Fruit fly (Drosophila melanogaster) whole organism, embryonic: Measurements from ENCODE around the gene CG9706.

ENCODE experiments used
- Atf-2 ChIP-seq: fragments of 200-800 bp; sonication (Bioruptor generic); optimal IDR thresholded peaks from 2 replicates; lab custom pipeline; 2016; ENCODE audit warnings: missing biosample characterization, missing genetic modification characterization
- Atf6 ChIP-seq: fragments of 200-800 bp; sonication (Bioruptor generic); IDR thresholded peaks from 2 replicates; pipeline ENCODE4 v1.3.6; 2022; ENCODE audit warnings: missing biosample characterization, missing genetic modification characterization
- Blimp-1 ChIP-seq: fragments of 200-800 bp; sonication (Bioruptor generic); optimal IDR thresholded peaks from 3 replicates; lab custom pipeline; 2018; ENCODE audit warnings: missing biosample characterization, missing genetic modification characterization, mild to moderate bottlenecking, moderate library complexity, missing genetic modification reagents
- C15 ChIP-seq: fragments of 200-800 bp; sonication (Bioruptor generic); IDR thresholded peaks from 3 replicates; pipeline ENCODE4 v1.3.6; 2022; ENCODE audit warnings: missing biosample characterization, missing genetic modification characterization
- CG10274 ChIP-seq: fragments of 200-800 bp; sonication (Bioruptor generic); optimal IDR thresholded peaks from 3 replicates; lab custom pipeline; 2017; ENCODE audit warnings: missing biosample characterization, mild to moderate bottlenecking, missing genetic modification characterization
- CG12104 ChIP-seq: fragments of 200-800 bp; sonication (Bioruptor generic); optimal IDR thresholded peaks from 3 replicates; lab custom pipeline; 2016; ENCODE audit warnings: missing biosample characterization, missing genetic modification characterization
- CG13624 ChIP-seq: fragments of 200-800 bp; sonication (Bioruptor generic); optimal IDR thresholded peaks from 2 replicates; lab custom pipeline; 2016; ENCODE audit warnings: missing biosample characterization, missing genetic modification characterization
- CG14441 ChIP-seq: fragments of 200-800 bp; sonication (Bioruptor generic); IDR thresholded peaks from 2 replicates; pipeline ENCODE4 v1.3.6; 2022; ENCODE audit warnings: missing biosample characterization, missing genetic modification characterization
- CG17829 ChIP-seq: fragments of 200-800 bp; optimal IDR thresholded peaks from 2 replicates; lab custom pipeline; 2019; ENCODE audit warnings: missing biosample characterization, mild to moderate bottlenecking, missing genetic modification characterization, moderate library complexity
- CG2120 ChIP-seq: fragments of 200-800 bp; sonication (Bioruptor generic); optimal IDR thresholded peaks from 3 replicates; lab custom pipeline; 2016; ENCODE audit warnings: missing biosample characterization, missing genetic modification characterization
- CG3281 ChIP-seq: fragments of 200-800 bp; sonication (Bioruptor generic); optimal IDR thresholded peaks from 3 replicates; lab custom pipeline; 2017; ENCODE audit warnings: missing biosample characterization, mild to moderate bottlenecking, missing genetic modification characterization
- CG3726 ChIP-seq: fragments of 200-800 bp; sonication (Bioruptor generic); IDR thresholded peaks from 3 replicates; pipeline ENCODE4, ENCODE4 v1.3.6; 2022; ENCODE audit warnings: missing biosample characterization, missing genetic modification characterization
- CG3838 ChIP-seq: fragments of 200-800 bp; sonication (Bioruptor generic); optimal IDR thresholded peaks from 3 replicates; lab custom pipeline; 2016; ENCODE audit warnings: missing biosample characterization, missing genetic modification characterization
- CG4424 ChIP-seq: fragments of 200-800 bp; sonication (Bioruptor generic); optimal IDR thresholded peaks from 3 replicates; lab custom pipeline; 2016; ENCODE audit warnings: missing biosample characterization, missing genetic modification characterization
- CG4820 ChIP-seq: fragments of 200-800 bp; sonication (Bioruptor generic); optimal IDR thresholded peaks from 3 replicates; lab custom pipeline; 2016; ENCODE audit warnings: missing biosample characterization, missing genetic modification characterization
- CG4854 ChIP-seq: fragments of 200-800 bp; sonication (Bioruptor generic); optimal IDR thresholded peaks from 2 replicates; lab custom pipeline; 2016; ENCODE audit warnings: missing biosample characterization, missing genetic modification characterization, inconsistent platforms
- CG5245 ChIP-seq: fragments of 200-800 bp; sonication (Bioruptor generic); optimal IDR thresholded peaks from 3 replicates; lab custom pipeline; 2016; ENCODE audit warnings: missing biosample characterization, missing genetic modification characterization
- CG8359 ChIP-seq: fragments of 200-800 bp; sonication (Bioruptor generic); optimal IDR thresholded peaks from 2 replicates; lab custom pipeline; 2017; ENCODE audit warnings: missing biosample characterization, mild to moderate bottlenecking, missing genetic modification characterization, borderline replicate concordance
- Dll ChIP-seq: fragments of 200-800 bp; sonication (Bioruptor generic); IDR thresholded peaks from 4 replicates; pipeline ENCODE4 v1.3.6; 2022; ENCODE audit warnings: missing biosample characterization, missing genetic modification characterization; ENCODE audit not compliant: partially characterized antibody
- Dp ChIP-seq: fragments of 200-800 bp; sonication (Bioruptor generic); optimal IDR thresholded peaks from 2 replicates; lab custom pipeline; 2018; ENCODE audit warnings: missing biosample characterization, mild to moderate bottlenecking, missing genetic modification characterization, moderate library complexity
- ERR ChIP-seq: fragments of 200-800 bp; sonication (Bioruptor generic); optimal IDR thresholded peaks from 2 replicates; lab custom pipeline; 2016; ENCODE audit warnings: missing biosample characterization, missing genetic modification characterization
- GATAe ChIP-seq: fragments of 200-800 bp; sonication (Bioruptor generic); conservative IDR thresholded peaks from 2 replicates; pipeline ENCODE4 v1.3.6; 2022; ENCODE audit warnings: missing biosample characterization, missing genetic modification characterization
- HHEX ChIP-seq: fragments of 200-800 bp; sonication (Bioruptor generic); optimal IDR thresholded peaks from 3 replicates; lab custom pipeline; 2017; ENCODE audit warnings: missing biosample characterization, mild to moderate bottlenecking, missing genetic modification characterization, missing genetic modification reagents
- Hr51 ChIP-seq, 2 experiments: fragments of 200-800 bp; sonication (Bioruptor generic); optimal IDR thresholded peaks; 2 replicates in 1 of 2; 3 replicates in 1 of 2; lab custom pipeline; 2016 to 2018; ENCODE audit warnings: missing biosample characterization in 2 of 2, missing genetic modification characterization in 2 of 2, mild to moderate bottlenecking in 1 of 2, moderate library complexity in 1 of 2
- Hr78 ChIP-seq, 2 experiments: fragments of 200-800 bp in 1 of 2; fragments of >200 bp in 1 of 2; sonication (Bioruptor generic) in 1 of 2; optimal IDR thresholded peaks; 2 replicates each; lab custom pipeline; 2017 to 2019; ENCODE audit warnings: missing biosample characterization in 2 of 2, missing genetic modification characterization in 2 of 2, mild to moderate bottlenecking in 1 of 2, moderate library complexity in 1 of 2
- Lpt ChIP-seq: fragments of >200 bp; optimal IDR thresholded peaks from 2 replicates; lab custom pipeline; 2018; ENCODE audit warnings: missing biosample characterization, missing genetic modification characterization
- NFAT ChIP-seq: fragments of 200-800 bp; sonication (Bioruptor generic); IDR thresholded peaks from 2 replicates; pipeline ENCODE4 v1.3.6; 2022; ENCODE audit warnings: missing biosample characterization, missing genetic modification characterization
- NfI ChIP-seq: fragments of 200-800 bp; sonication (Bioruptor generic); optimal IDR thresholded peaks from 3 replicates; lab custom pipeline; 2018; ENCODE audit warnings: missing biosample characterization, mild to moderate bottlenecking, missing genetic modification characterization, moderate library complexity
- Oaz ChIP-seq: fragments of 200-800 bp; sonication (Bioruptor generic); IDR thresholded peaks from 2 replicates; pipeline ENCODE4 v1.3.6; 2022; ENCODE audit warnings: missing biosample characterization, missing genetic modification characterization
- Pdp1 ChIP-seq, 2 experiments: fragments of 200-800 bp; sonication (Bioruptor generic); optimal IDR thresholded peaks; 3 replicates each; lab custom pipeline; 2016; ENCODE audit warnings: missing biosample characterization in 2 of 2, missing genetic modification characterization in 2 of 2, mild to moderate bottlenecking in 1 of 2, moderate library complexity in 1 of 2
- Ssrp ChIP-seq: fragments of 200-800 bp; sonication (Bioruptor generic); optimal IDR thresholded peaks from 2 replicates; lab custom pipeline; 2018; ENCODE audit warnings: missing biosample characterization, mild to moderate bottlenecking, missing genetic modification characterization, moderate library complexity
- amos ChIP-seq: fragments of 200-800 bp; sonication (Bioruptor generic); IDR thresholded peaks from 2 replicates; pipeline ENCODE4 v1.3.6; 2022; ENCODE audit warnings: missing biosample characterization, missing genetic modification characterization; ENCODE audit not compliant: partially characterized antibody
- ase ChIP-seq: fragments of 200-800 bp; sonication (Bioruptor generic); IDR thresholded peaks from 3 replicates; pipeline ENCODE4 v1.3.6; 2022; ENCODE audit warnings: missing biosample characterization, missing genetic modification characterization
- bsh ChIP-seq, 2 experiments: fragments of 200-800 bp; sonication (Bioruptor generic); optimal IDR thresholded peaks; 2 replicates each; lab custom pipeline; 2017 to 2018; ENCODE audit warnings: mild to moderate bottlenecking in 2 of 2, missing biosample characterization in 2 of 2, missing genetic modification characterization in 2 of 2, moderate library complexity in 1 of 2
- crc ChIP-seq: fragments of 200-800 bp; sonication (Bioruptor generic); optimal IDR thresholded peaks from 2 replicates; lab custom pipeline; 2016; ENCODE audit warnings: missing biosample characterization, missing genetic modification characterization
- dan ChIP-seq: fragments of 200-800 bp; sonication (Bioruptor generic); IDR thresholded peaks from 2 replicates; pipeline ENCODE4 v1.3.6; 2022; ENCODE audit warnings: missing biosample characterization, missing genetic modification characterization
- dm ChIP-seq: fragments of 200-800 bp; sonication (Bioruptor generic); optimal IDR thresholded peaks from 3 replicates; lab custom pipeline; 2016; ENCODE audit warnings: missing biosample characterization, missing genetic modification characterization
- gro ChIP-seq: fragments of 200-800 bp; sonication (Bioruptor generic); optimal IDR thresholded peaks from 2 replicates; lab custom pipeline; 2016; ENCODE audit warnings: missing biosample characterization, missing genetic modification characterization
- hth ChIP-seq: fragments of >200 bp; optimal IDR thresholded peaks from 2 replicates; lab custom pipeline; 2017; ENCODE audit warnings: inconsistent platforms
- jumu ChIP-seq: fragments of 200-800 bp; sonication (Bioruptor generic); optimal IDR thresholded peaks from 3 replicates; lab custom pipeline; 2016; ENCODE audit warnings: missing biosample characterization, missing genetic modification characterization
- mirr ChIP-seq: fragments of 200-800 bp; sonication (Bioruptor generic); optimal IDR thresholded peaks from 3 replicates; lab custom pipeline; 2018; ENCODE audit warnings: missing biosample characterization, mild to moderate bottlenecking, missing genetic modification characterization
- peb ChIP-seq: fragments of 200-800 bp; sonication (Bioruptor generic); IDR thresholded peaks from 2 replicates; pipeline ENCODE4 v1.3.6; 2022; ENCODE audit warnings: missing biosample characterization, missing genetic modification characterization
- pum ChIP-seq: fragments of 200-800 bp; sonication (Bioruptor generic); optimal IDR thresholded peaks from 2 replicates; lab custom pipeline; 2016; ENCODE audit warnings: missing biosample characterization, missing genetic modification characterization
- repo ChIP-seq: fragments of 200-800 bp; sonication (Bioruptor generic); optimal IDR thresholded peaks from 2 replicates; lab custom pipeline; 2016; ENCODE audit warnings: missing biosample characterization, missing genetic modification characterization
- seq ChIP-seq: fragments of 200-800 bp; sonication (Bioruptor generic); IDR thresholded peaks from 2 replicates; pipeline ENCODE4 v1.3.6; 2022; ENCODE audit warnings: missing biosample characterization, missing genetic modification characterization
- shn ChIP-seq: fragments of 200-800 bp; sonication (Bioruptor generic); optimal IDR thresholded peaks from 3 replicates; lab custom pipeline; 2016; ENCODE audit warnings: missing biosample characterization, missing genetic modification characterization
- so ChIP-seq: fragments of 200-800 bp; sonication (Bioruptor generic); IDR thresholded peaks from 3 replicates; pipeline ENCODE4 v1.3.6; 2022; ENCODE audit warnings: missing biosample characterization, missing genetic modification characterization
- sob ChIP-seq: fragments of 200-800 bp; sonication (Bioruptor generic); IDR thresholded peaks from 2 replicates; pipeline ENCODE4 v1.3.6; 2022; ENCODE audit warnings: missing biosample characterization, missing genetic modification characterization
- ssp ChIP-seq: fragments of 200-800 bp; sonication (Bioruptor generic); IDR thresholded peaks from 2 replicates; pipeline ENCODE4 v1.3.6; 2022; ENCODE audit warnings: missing biosample characterization, missing genetic modification characterization
- ttk ChIP-seq: fragments of 200-800 bp; sonication (Bioruptor generic); IDR thresholded peaks from 2 replicates; pipeline ENCODE4 v2.1.2; 2022; ENCODE audit warnings: missing biosample characterization, missing genetic modification characterization
- tup ChIP-seq: fragments of 200-800 bp; sonication (Bioruptor generic); optimal IDR thresholded peaks from 2 replicates; lab custom pipeline; 2016; ENCODE audit warnings: missing biosample characterization, mild to moderate bottlenecking, missing genetic modification characterization, moderate library complexity
- z ChIP-seq: fragments of 200-800 bp; sonication (Bioruptor generic); IDR thresholded peaks from 3 replicates; pipeline ENCODE4 v1.3.6; 2022; ENCODE audit warnings: missing biosample characterization, missing genetic modification characterization

The CG9706 gene

DNA sequence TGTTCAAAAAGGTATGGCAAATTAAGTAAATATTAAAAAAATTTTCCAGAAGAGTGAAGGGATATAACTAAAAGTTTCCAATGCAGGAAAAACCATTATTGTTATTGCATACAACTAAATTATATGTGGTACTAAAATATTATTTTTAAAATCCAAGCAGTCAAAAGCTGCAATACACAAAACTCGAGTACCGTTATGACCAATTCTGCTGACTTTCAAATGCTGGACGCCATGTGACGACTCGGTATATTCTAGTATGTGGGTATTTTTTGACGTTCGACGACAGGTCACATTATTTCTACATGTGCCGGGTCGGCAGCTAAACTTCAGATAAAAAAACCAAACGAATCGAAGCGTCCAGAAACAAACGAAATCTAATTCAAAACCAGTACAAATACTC is 25.3 kb downstream of the CG9706 start (continued):
- TF ChIP-seq gro (GFP tag; lab: Kevin White, UChicago) (peak; percentile 63), Oaz (GFP tag; lab: Robert Waterston, UW) (no peak), CG5245 (GFP tag; lab: Kevin White, UChicago) (no peak), pum (GFP tag; lab: Kevin White, UChicago) (no peak), CG4424 (GFP tag; lab: Kevin White, UChicago) (no peak), Hr78 (GFP tag; optimal IDR thresholded peaks at IDR 0.05; lab: Kevin White, UChicago) (no peak), CG2120 (GFP tag; lab: Kevin White, UChicago) (peak; percentile 38), Pdp1 (GFP tag; optimal IDR thresholded peaks at IDR 0.05; lab: Kevin White, UChicago) (peak in 1 of 2 experiments; percentile 75), jumu (GFP tag; lab: Kevin White, UChicago) (peak; percentile 19), CG3281 (GFP tag; lab: Kevin White, UChicago) (no peak), Atf-2 (peak; percentile 18), CG10274 (GFP tag; lab: Kevin White, UChicago) (no peak), Ssrp (tag; lab: Kevin White, UChicago) (no peak), Blimp-1 (GFP tag; lab: Kevin White, UChicago) (no peak), ERR (GFP tag; lab: Kevin White, UChicago) (no peak), CG12104 (GFP tag; lab: Kevin White, UChicago) (no peak), so (GFP tag; lab: Robert Waterston, UW) (no peak), Lpt (GFP tag; lab: Kevin White, UChicago) (no peak), CG13624 (GFP tag; lab: Kevin White, UChicago) (peak; percentile 7), amos (GFP tag; lab: Robert Waterston, UW) (no peak; the same call in 1 of the 2 replicates), NFAT (GFP tag; lab: Robert Waterston, UW) (peak; percentile 29; the same call in 1 of the 2 replicates), peb (GFP tag; lab: Robert Waterston, UW) (no peak), ttk (no peak), ase (GFP tag; lab: Robert Waterston, UW) (no peak), bsh (GFP tag; optimal IDR thresholded peaks at IDR 0.05; lab: Kevin White, UChicago) (no peak), tup (GFP tag; lab: Kevin White, UChicago) (no peak), hth (lab: Kevin White, UChicago) (no peak), CG14441 (GFP tag; lab: Robert Waterston, UW) (no peak), CG4820 (GFP tag; lab: Kevin White, UChicago) (no peak), z (GFP tag; lab: Robert Waterston, UW) (no peak), Dp (GFP tag; lab: Kevin White, UChicago) (peak; percentile 76), dm (GFP tag; lab: Kevin White, UChicago) (peak; percentile 88), CG3726 (GFP tag; lab: Robert Waterston, UW) (no peak), CG3838 (GFP tag; lab: Kevin White, UChicago) (no peak), Atf6 (GFP tag; lab: Robert Waterston, UW) (no peak), CG4854 (GFP tag; lab: Kevin White, UChicago) (peak; percentile 7), HHEX (no peak), CG8359 (GFP tag; lab: Kevin White, UChicago) (no peak), ssp (GFP tag; lab: Robert Waterston, UW) (peak; percentile 48; the same call in 1 of the 2 replicates), NfI (no peak), shn (GFP tag; lab: Kevin White, UChicago) (no peak), Hr51 (GFP tag; optimal IDR thresholded peaks at IDR 0.05; lab: Kevin White, UChicago) (peak in 1 of 2 experiments; percentile 2), sob (GFP tag; lab: Robert Waterston, UW) (peak; percentile 45; the same call in 1 of the 2 replicates), seq (no peak), C15 (GFP tag; lab: Robert Waterston, UW) (no peak), crc (GFP tag; lab: Kevin White, UChicago) (no peak), dan (GFP tag; lab: Robert Waterston, UW) (no peak), mirr (GFP tag; lab: Kevin White, UChicago) (no peak), CG17829 (peak; percentile 25), repo (GFP tag; lab: Kevin White, UChicago) (no peak), GATAe (GFP tag; lab: Robert Waterston, UW) (peak; percentile 44; the same call in 1 of the 2 replicates), Dll (GFP tag; lab: Robert Waterston, UW) (no peak)
